Worm (Caenorhabditis elegans): ENCODE measurements around the gene F27E5.3.

- TF ChIP-seq ama-1 (optimal IDR thresholded peaks at IDR 0.05) (no peak), tra-4 (tag; optimal IDR thresholded peaks at IDR 0.05) (no peak), F13C5.2 (tag; optimal IDR thresholded peaks at IDR 0.05) (no peak), aly-1 (tag; optimal IDR thresholded peaks at IDR 0.05) (no peak), scrt-1 (GFP tag; IDR thresholded peaks at IDR 0.05) (no peak), ets-7 (tag; optimal IDR thresholded peaks at IDR 0.05) (no peak), hnd-1 (tag; optimal IDR thresholded peaks at IDR 0.05) (no peak), hmbx-1 (tag; optimal IDR thresholded peaks at IDR 0.05) (no peak), B0310.2 (tag; optimal IDR thresholded peaks at IDR 0.05) (no peak)
Observed at ce11 chrII:10099072-10099471, 44.9 kb downstream of the F27E5.3 start.

Data from whole organism, early embryonic.